Worm (Caenorhabditis elegans) whole organism, early embryonic: ENCODE data around the gene cox-5A.

Experiments used
- B0310.2 ChIP-seq: sonication (generic microtip); optimal IDR thresholded peaks from 2 replicates; lab custom pipeline; 2016; ENCODE audit warnings: mild to moderate bottlenecking, missing genetic modification characterization, missing compliant biosample characterization
- F13C5.2 ChIP-seq: sonication (generic microtip); optimal IDR thresholded peaks from 2 replicates; lab custom pipeline; 2017; ENCODE audit warnings: mild to moderate bottlenecking, missing genetic modification characterization, inconsistent platforms, missing compliant biosample characterization
- aly-1 ChIP-seq: sonication (generic microtip); optimal IDR thresholded peaks from 2 replicates; lab custom pipeline; 2016; ENCODE audit warnings: missing genetic modification characterization, missing compliant biosample characterization
- ama-1 ChIP-seq: fragments of 150-350 bp; optimal IDR thresholded peaks from 2 replicates; lab custom pipeline; 2014
- ceh-13 ChIP-seq: fragments of 200-800 bp; sonication (Bioruptor generic); optimal IDR thresholded peaks from 2 replicates; lab custom pipeline; 2018; ENCODE audit warnings: mild to moderate bottlenecking, missing genetic modification characterization, missing compliant biosample characterization
- ceh-36 ChIP-seq: sonication (generic microtip); optimal IDR thresholded peaks from 2 replicates; lab custom pipeline; 2016; ENCODE audit warnings: missing genetic modification characterization, inconsistent platforms, missing compliant biosample characterization
- hmbx-1 ChIP-seq: sonication (generic microtip); optimal IDR thresholded peaks from 2 replicates; lab custom pipeline; 2016; ENCODE audit warnings: mild to moderate bottlenecking, missing genetic modification characterization, missing compliant biosample characterization
- hmg-4 ChIP-seq: fragments of 200-800 bp; sonication (Bioruptor generic); optimal IDR thresholded peaks from 2 replicates; lab custom pipeline; 2018; ENCODE audit warnings: mild to moderate bottlenecking, missing genetic modification characterization, missing compliant biosample characterization
- hnd-1 ChIP-seq: sonication (generic microtip); optimal IDR thresholded peaks from 2 replicates; lab custom pipeline; 2016; ENCODE audit warnings: missing genetic modification characterization, missing compliant biosample characterization
- pes-1 ChIP-seq: fragments of 200-800 bp; sonication (Bioruptor generic); IDR thresholded peaks from 2 replicates; pipeline ENCODE4 v1.3.6; 2022; ENCODE audit warnings: missing genetic modification reagents, missing genetic modification characterization, missing compliant biosample characterization
- scrt-1 ChIP-seq: fragments of 200-800 bp; sonication (Bioruptor generic); IDR thresholded peaks from 2 replicates; pipeline ENCODE4 v1.3.6; 2022; ENCODE audit warnings: missing genetic modification characterization, missing compliant biosample characterization
- sea-1 ChIP-seq: fragments of 200-800 bp; sonication (Bioruptor generic); conservative IDR thresholded peaks from 2 replicates; pipeline ENCODE4 v1.3.6; 2022; ENCODE audit warnings: missing genetic modification characterization, missing compliant biosample characterization
- tbx-11 ChIP-seq: fragments of 200-800 bp; sonication (Bioruptor generic); IDR thresholded peaks from 2 replicates; pipeline ENCODE4 v1.3.6; 2022; ENCODE audit warnings: missing genetic modification characterization, missing compliant biosample characterization
- tbx-37 ChIP-seq: fragments of 200-800 bp; sonication (Bioruptor generic); conservative IDR thresholded peaks from 2 replicates; pipeline ENCODE4 v1.3.6; 2022; ENCODE audit warnings: missing genetic modification reagents, missing genetic modification characterization, missing compliant biosample characterization

DNA sequence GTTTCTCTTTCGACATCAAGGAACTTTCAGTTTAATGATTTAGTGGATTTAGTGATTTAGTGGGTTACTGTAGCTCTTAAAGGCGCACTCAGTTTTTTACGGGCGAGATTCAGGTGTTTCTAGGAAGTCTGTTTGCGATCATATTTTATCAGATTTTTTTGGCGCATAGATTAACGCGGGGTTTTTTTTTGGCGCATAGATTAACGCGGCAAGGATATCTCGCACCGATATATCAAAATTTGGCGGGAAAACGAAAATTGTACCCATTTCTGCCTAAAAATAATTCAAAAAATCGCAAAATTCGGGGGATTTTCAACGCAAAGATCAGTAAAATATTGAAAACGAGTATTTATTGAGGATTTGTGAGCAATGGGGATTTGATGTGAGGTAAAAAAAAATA lies 24.6 kb upstream of the cox-5A start:
- TF ChIP-seq tbx-11 (GFP tag; lab: Robert Waterston, UW) (no peak), B0310.2 (tag; lab: Kevin White, UChicago) (no peak), scrt-1 (GFP tag; lab: Robert Waterston, UW) (no peak), ama-1 (lab: Kevin White, UChicago) (no peak), tbx-37 (GFP tag; lab: Robert Waterston, UW) (no peak), pes-1 (GFP tag; lab: Robert Waterston, UW) (no peak), hmg-4 (GFP tag; lab: Kevin White, UChicago) (no peak), ceh-36 (tag; lab: Kevin White, UChicago) (no peak), F13C5.2 (tag; lab: Kevin White, UChicago) (no peak), sea-1 (no peak), ceh-13 (no peak), aly-1 (tag; lab: Kevin White, UChicago) (no peak), hmbx-1 (tag; lab: Kevin White, UChicago) (no peak), hnd-1 (tag; lab: Kevin White, UChicago) (no peak)
